Worm (Caenorhabditis elegans): Measurements from ENCODE around the gene Y41C4A.21.

Y41C4A.21 gene

DNA sequence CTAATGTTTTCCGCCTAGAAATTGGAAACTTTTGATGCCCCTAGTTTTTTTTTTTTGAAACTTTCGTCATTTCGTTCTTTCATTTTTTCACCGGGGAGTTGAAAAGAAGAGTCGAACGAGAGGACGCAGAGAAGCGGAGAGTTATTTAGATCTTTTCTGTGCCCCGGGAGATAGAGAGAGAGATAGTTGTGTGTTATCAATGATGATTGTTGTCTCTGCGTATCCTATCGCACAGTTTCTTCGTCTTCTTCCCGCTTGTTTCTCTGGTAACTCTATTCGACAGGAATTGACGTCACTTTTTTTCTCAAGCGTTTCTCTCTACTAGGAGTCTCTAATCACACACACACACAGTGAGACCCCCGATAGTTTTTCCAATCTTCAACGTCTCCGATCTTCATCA lies 42.9 kb upstream of the Y41C4A.21 start (continued):
- TF ChIP-seq nhr-21 (tag; optimal IDR thresholded peaks at IDR 0.05), result peak; percentile 53
- peak; percentile 76 for TF ChIP-seq sma-3 (GFP tag; optimal IDR thresholded peaks at IDR 0.05)
- peak; percentile 57 for TF ChIP-seq nhr-25 (tag; optimal IDR thresholded peaks at IDR 0.05)
- no peak for TF ChIP-seq unc-62 (GFP tag; optimal IDR thresholded peaks at IDR 0.05)
- TF ChIP-seq Y55F3AM.14 (GFP tag; optimal IDR thresholded peaks at IDR 0.05), result peak; percentile 4
- no peak for TF ChIP-seq zag-1 (tag; optimal IDR thresholded peaks at IDR 0.05)
- TF ChIP-seq aly-2 (tag; optimal IDR thresholded peaks at IDR 0.05), result no peak
- TF ChIP-seq snpc-4 (tag; optimal IDR thresholded peaks at IDR 0.05), result no peak
- peak; percentile 77 for TF ChIP-seq sma-9 (GFP tag; optimal IDR thresholded peaks at IDR 0.05)
- no peak for TF ChIP-seq sma-9 (tag; optimal IDR thresholded peaks at IDR 0.05)
- TF ChIP-seq blmp-1 (tag; optimal IDR thresholded peaks at IDR 0.05; ENCODE audit: insufficient read depth), result peak; percentile 70
- TF ChIP-seq fos-1 (tag; optimal IDR thresholded peaks at IDR 0.05), result peak; percentile 96

DNA sequence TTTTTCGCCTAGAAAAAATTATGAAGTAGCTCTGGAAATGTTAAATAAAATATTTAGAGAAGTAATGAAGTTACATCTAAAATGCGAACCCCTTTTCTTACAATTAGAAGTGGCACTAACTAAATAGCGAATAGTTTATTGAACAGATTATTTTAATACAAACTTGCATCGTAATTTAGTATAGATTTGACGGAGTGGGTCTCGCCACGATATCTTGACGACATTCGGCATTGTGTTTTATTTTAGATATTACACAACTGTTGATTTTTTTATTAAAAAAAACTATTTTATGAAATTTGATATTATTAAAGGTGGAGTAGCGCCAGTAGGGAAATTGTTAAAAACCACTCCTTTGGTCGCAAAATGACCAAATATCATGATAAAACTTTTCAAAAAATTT lies 42.3 kb upstream of the Y41C4A.21 start:
- no peak for TF ChIP-seq nhr-77 (tag; optimal IDR thresholded peaks at IDR 0.05)
- TF ChIP-seq alr-1 (tag; optimal IDR thresholded peaks at IDR 0.05), result no peak
- no peak for TF ChIP-seq peb-1 (tag; optimal IDR thresholded peaks at IDR 0.05)
- no peak for TF ChIP-seq nhr-21 (tag; optimal IDR thresholded peaks at IDR 0.05)
- no peak for TF ChIP-seq elt-3 (tag; optimal IDR thresholded peaks at IDR 0.05)
- TF ChIP-seq F13H6.1 (tag; optimal IDR thresholded peaks at IDR 0.05), result no peak
- no peak for TF ChIP-seq nhr-23 (tag; optimal IDR thresholded peaks at IDR 0.05)

DNA sequence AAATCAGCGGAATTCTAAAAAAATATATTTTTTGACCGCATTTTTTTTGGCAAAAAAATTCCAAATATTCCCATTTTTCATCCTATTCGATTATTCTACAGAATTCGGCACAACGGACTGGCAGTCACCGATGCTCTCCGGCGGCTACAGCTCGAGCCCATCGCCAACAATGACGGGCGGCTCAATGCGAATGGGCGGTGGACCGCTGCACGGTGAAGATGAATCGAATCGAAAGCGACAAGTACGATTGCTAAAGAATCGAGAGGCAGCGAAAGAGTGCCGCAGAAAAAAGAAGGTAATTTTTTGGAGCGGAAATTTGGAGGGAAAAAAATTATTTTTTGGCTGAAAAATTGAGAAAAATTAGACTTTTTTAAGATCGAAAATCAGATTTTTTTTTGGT lies 39.8 kb upstream of the Y41C4A.21 start:
- TF ChIP-seq nhr-12 (tag; optimal IDR thresholded peaks at IDR 0.05), result no peak
- TF ChIP-seq lin-13 (GFP tag; optimal IDR thresholded peaks at IDR 0.05), result no peak
- no peak for TF ChIP-seq mbf-1 (tag; optimal IDR thresholded peaks at IDR 0.05)
- no peak for TF ChIP-seq ama-1 (optimal IDR thresholded peaks at IDR 0.05)
- TF ChIP-seq mdl-1 (tag; optimal IDR thresholded peaks at IDR 0.05), result no peak
- TF ChIP-seq R02D3.7 (tag; optimal IDR thresholded peaks at IDR 0.05), result no peak
- no peak for TF ChIP-seq fos-1 (tag; optimal IDR thresholded peaks at IDR 0.05)
- TF ChIP-seq aly-2 (tag; optimal IDR thresholded peaks at IDR 0.05), result no peak
- no peak for TF ChIP-seq F13H6.1 (tag; optimal IDR thresholded peaks at IDR 0.05)
- TF ChIP-seq egl-27 (tag; optimal IDR thresholded peaks at IDR 0.05), result no peak
- TF ChIP-seq sem-4 (tag; optimal IDR thresholded peaks at IDR 0.05), result no peak
- no peak for TF ChIP-seq nhr-21 (tag; optimal IDR thresholded peaks at IDR 0.05)
- TF ChIP-seq nhr-6 (tag; optimal IDR thresholded peaks at IDR 0.05), result no peak

DNA sequence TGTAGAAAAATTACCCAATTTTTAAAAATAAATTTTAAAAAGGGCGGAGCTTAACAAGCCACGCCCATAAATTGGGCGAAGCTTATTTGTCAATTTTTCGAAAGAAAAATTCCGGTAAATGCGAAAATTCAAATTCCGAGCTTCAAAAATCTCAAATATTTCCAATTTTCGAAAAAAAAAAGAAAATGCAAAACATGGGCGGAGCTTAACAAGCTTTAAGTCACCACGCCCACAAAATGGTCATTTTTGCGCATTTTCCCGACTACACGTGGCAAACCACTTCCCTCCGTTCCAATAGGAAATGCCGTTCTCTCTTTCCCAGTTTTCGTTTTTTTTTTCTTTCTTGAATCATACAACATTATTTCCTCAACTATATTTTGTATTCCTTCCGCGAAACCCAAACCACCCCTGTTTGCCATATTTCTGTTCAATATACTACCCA lies 37.6 kb upstream of the Y41C4A.21 start:
- TF ChIP-seq Y55F3AM.14 (GFP tag; optimal IDR thresholded peaks at IDR 0.05), result peak; percentile 45
- no peak for TF ChIP-seq lin-39 (tag; optimal IDR thresholded peaks at IDR 0.05)
- TF ChIP-seq ama-1 (optimal IDR thresholded peaks at IDR 0.05), result peak; percentile 52
- peak; percentile 6 for TF ChIP-seq crh-2 (tag; optimal IDR thresholded peaks at IDR 0.05)
- no peak for TF ChIP-seq elt-3 (tag; optimal IDR thresholded peaks at IDR 0.05)

DNA sequence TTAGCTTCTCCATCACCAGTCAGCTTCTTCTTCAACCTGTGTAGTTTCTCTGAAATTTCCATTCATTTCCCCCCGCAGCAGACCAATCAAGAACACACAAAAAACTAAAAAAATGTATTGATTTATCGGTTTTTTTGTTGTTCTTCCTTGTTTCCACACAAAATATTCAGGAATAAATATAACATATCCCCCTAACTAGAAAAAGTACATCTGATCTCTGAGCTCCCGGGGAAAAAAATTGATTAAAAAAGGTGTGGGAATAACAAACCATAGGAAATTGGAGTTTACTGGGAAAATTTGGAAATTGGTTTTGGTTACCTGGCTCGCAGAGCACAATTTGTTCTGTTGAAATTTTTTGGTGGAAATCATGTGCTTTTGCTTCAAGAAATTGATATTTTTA lies 37.2 kb upstream of the Y41C4A.21 start, which contains the start of gene Y41C4A.22:
Gene Y41C4A.22 (plus strand): TSS at position 301 of the 400 bp plus-strand sequence.
- TF ChIP-seq nhr-21 (tag; optimal IDR thresholded peaks at IDR 0.05) (no peak), nhr-11 (tag; optimal IDR thresholded peaks at IDR 0.05) (no peak), crh-2 (tag; optimal IDR thresholded peaks at IDR 0.05) (no peak), nhr-12 (tag; optimal IDR thresholded peaks at IDR 0.05) (no peak), gmeb-1 (tag; optimal IDR thresholded peaks at IDR 0.05) (no peak), mab-5 (tag; optimal IDR thresholded peaks at IDR 0.05) (no peak), dmd-4 (tag; optimal IDR thresholded peaks at IDR 0.05) (no peak), lin-13 (GFP tag; optimal IDR thresholded peaks at IDR 0.05) (no peak), mdl-1 (tag; optimal IDR thresholded peaks at IDR 0.05) (no peak), nhr-129 (tag; optimal IDR thresholded peaks at IDR 0.05) (no peak), sma-3 (GFP tag; optimal IDR thresholded peaks at IDR 0.05) (no peak), nhr-6 (tag; optimal IDR thresholded peaks at IDR 0.05) (no peak), C34F6.9 (tag; optimal IDR thresholded peaks at IDR 0.05) (no peak), F13H6.1 (tag; optimal IDR thresholded peaks at IDR 0.05) (no peak), nhr-10 (tag; optimal IDR thresholded peaks at IDR 0.05) (no peak)
